Worm (Caenorhabditis elegans): ENCODE results near the gene daf-18.

Gene daf-18

DNA sequence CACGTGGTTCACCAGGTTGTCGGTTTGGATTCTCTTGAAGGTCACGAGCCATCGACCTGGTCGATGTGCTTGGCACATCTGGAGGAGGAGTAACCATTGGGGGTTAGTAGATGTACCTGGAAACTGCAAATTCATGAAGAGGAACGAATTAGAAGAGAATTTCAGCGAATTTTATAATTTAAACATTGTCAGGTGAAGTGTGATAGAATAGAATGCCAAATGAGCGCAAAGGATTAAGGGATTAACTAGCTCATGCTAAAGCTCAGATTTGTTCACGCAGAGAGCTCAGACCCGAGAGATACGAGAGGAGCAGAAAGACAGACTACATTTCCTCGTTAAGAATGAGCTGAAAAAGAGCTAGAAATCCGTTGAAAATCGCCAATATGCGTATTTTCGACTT, at the start of gene daf-18:
Gene daf-18 (minus strand): TSS at position 126 of the 400 bp plus-strand sequence.
- TF ChIP-seq pqm-1 (tag; optimal IDR thresholded peaks at IDR 0.05) (no peak), ztf-11 (tag; optimal IDR thresholded peaks at IDR 0.05) (no peak), tbx-2 (tag; optimal IDR thresholded peaks at IDR 0.05) (no peak), ZK546.5 (tag; optimal IDR thresholded peaks at IDR 0.05) (no peak)

DNA sequence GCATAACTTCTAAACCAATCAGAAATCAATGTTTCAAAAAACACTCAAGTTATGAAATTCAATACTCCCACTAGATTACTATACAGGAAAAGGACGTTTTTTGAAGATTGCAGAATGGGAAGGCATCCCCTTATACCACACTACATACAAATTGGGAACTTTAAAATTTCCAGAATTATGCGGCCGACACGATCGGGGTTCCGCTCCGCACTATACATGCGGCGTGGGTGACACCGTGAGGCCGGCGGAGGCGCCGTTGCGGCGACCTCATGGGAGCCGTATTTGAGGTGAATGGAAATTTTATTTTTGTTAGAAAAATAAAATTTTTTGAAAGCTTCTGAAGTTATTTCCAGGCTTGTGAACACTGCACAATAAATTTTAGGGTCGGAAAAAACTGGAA, 43.3 kb upstream of the daf-18 start:
- no peak for TF ChIP-seq fkh-2 (tag; optimal IDR thresholded peaks at IDR 0.05)

DNA sequence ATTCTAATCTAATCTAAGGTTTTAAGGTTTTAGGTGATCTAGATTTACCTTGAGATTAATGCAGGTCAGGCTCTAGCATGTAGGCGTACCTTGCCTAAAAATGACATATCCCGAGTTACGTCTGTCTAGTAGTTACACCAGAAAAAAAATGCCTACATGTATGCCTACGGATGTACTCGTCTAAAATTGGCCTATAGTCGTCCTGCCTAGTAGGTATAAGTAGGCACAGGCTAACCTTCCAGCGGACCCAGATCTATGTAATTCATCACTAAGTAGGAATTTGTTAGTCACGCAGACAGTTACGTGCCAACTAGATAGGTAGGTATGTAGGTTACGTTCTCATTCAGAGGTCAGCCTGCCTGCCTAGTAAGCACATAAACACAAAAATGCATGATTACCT, 42.3 kb upstream of the daf-18 start:
- TF ChIP-seq ceh-16 (tag; optimal IDR thresholded peaks at IDR 0.05), result no peak
- no peak for TF ChIP-seq snpc-4 (tag; optimal IDR thresholded peaks at IDR 0.05)
- no peak for TF ChIP-seq mdl-1 (tag; optimal IDR thresholded peaks at IDR 0.05)
- no peak for TF ChIP-seq fos-1 (tag; optimal IDR thresholded peaks at IDR 0.05)
- TF ChIP-seq ceh-9 (tag; optimal IDR thresholded peaks at IDR 0.05), result no peak
- no peak for TF ChIP-seq fkh-10 (GFP tag; optimal IDR thresholded peaks at IDR 0.05)
- TF ChIP-seq elt-1 (tag; optimal IDR thresholded peaks at IDR 0.05), result no peak
- TF ChIP-seq egl-5 (tag; optimal IDR thresholded peaks at IDR 0.05), result no peak
- no peak for TF ChIP-seq lin-39 (tag; optimal IDR thresholded peaks at IDR 0.05)
- TF ChIP-seq elt-3 (tag; optimal IDR thresholded peaks at IDR 0.05), result no peak
- no peak for TF ChIP-seq hmg-11 (tag; optimal IDR thresholded peaks at IDR 0.05)
- TF ChIP-seq nhr-77 (tag; optimal IDR thresholded peaks at IDR 0.05), result no peak
- TF ChIP-seq pqm-1 (tag; optimal IDR thresholded peaks at IDR 0.05), result no peak
- TF ChIP-seq zag-1 (tag; optimal IDR thresholded peaks at IDR 0.05), result no peak
- no peak for TF ChIP-seq elt-2 (tag; optimal IDR thresholded peaks at IDR 0.05)
- TF ChIP-seq ZK546.5 (tag; optimal IDR thresholded peaks at IDR 0.05), result no peak
- no peak for TF ChIP-seq sea-2 (GFP tag; optimal IDR thresholded peaks at IDR 0.05)
- TF ChIP-seq ceh-28 (tag; optimal IDR thresholded peaks at IDR 0.05), result no peak

DNA sequence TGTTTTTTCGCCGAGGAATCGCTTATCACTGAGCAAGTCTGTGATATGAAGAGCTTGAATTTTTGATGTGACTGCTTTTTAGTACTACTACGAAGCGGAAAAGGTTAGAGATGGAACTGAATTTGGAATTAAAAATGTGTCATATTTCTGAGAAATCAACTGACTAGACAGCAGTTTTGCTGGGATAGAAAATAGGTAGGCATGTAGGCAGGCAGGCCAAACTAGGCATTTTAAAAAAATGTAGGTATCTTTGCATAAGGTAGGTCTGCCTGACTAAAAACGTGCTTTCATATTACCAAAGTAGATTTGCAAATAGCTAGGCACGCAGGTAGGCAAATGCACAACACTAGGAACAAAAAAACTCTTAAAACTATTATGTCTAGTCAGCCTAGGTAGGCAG, 41.6 kb upstream of the daf-18 start:
- no peak for TF ChIP-seq egl-27 (tag; optimal IDR thresholded peaks at IDR 0.05)
- TF ChIP-seq nhr-23 (tag; optimal IDR thresholded peaks at IDR 0.05), result no peak
- TF ChIP-seq pqm-1 (tag; optimal IDR thresholded peaks at IDR 0.05), result no peak
- TF ChIP-seq skn-1 (tag; optimal IDR thresholded peaks at IDR 0.05), result no peak
- no peak for TF ChIP-seq fos-1 (tag; optimal IDR thresholded peaks at IDR 0.05)
- TF ChIP-seq hmg-11 (tag; optimal IDR thresholded peaks at IDR 0.05), result no peak

DNA sequence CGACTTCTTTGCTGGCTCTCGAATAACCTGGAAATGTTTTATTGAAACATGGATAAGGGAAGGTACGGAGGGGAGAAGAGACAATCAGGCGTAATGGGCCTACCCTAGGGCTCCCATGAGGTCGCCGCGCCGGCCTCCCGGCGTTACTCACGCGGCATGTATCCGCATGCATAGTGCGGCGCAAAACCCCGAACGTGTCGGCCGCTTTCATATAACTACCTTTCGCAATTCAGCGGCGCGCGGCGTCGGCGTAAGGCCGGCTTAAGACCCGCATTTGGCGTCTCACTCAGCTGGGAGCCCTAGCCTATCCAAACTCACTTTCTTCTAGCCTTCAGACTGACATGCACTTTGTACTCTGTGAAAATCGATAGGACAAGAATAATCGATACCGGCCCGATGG, 37.1 kb upstream of the daf-18 start:
- TF ChIP-seq egl-5 (tag; optimal IDR thresholded peaks at IDR 0.05), result no peak
- TF ChIP-seq aly-2 (tag; optimal IDR thresholded peaks at IDR 0.05), result no peak
- no peak for TF ChIP-seq elt-1 (tag; optimal IDR thresholded peaks at IDR 0.05)

DNA sequence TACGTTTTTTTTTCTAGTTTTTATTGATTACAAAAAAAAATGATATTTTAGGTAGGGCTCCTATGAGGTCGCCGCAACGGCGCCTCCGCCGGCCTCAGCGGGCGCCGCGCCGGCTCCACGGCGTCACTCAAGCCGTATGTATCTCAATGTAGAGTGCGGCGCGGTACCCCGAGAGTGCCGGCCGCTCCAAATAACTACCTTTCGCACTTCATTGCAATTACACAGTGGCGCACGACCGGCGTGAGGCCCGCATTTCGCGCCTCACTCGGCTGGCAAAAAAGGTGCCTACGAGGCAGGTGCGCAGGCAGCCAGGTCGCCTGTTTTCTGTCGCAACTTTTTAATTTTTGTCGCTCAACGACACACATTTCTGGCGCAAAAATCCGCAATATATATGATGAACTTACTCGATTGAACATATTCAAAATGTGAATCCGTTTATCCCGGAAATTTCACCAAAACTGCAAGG, 35.7 kb upstream of the daf-18 start, which contains the start of gene M04G7.2:
Gene M04G7.2 (minus strand): TSS at position 416 of the 466 bp plus-strand sequence.
- TF ChIP-seq nhr-43 (tag; optimal IDR thresholded peaks at IDR 0.05; ENCODE audit: poor library complexity, severe bottlenecking) (no peak), ceh-9 (tag; optimal IDR thresholded peaks at IDR 0.05) (no peak), ztf-4 (tag; optimal IDR thresholded peaks at IDR 0.05) (no peak), pha-4 (tag; optimal IDR thresholded peaks at IDR 0.05) (no peak), aly-2 (tag; optimal IDR thresholded peaks at IDR 0.05) (no peak), egl-5 (tag; optimal IDR thresholded peaks at IDR 0.05) (no peak), tbx-2 (tag; optimal IDR thresholded peaks at IDR 0.05) (no peak), sea-2 (GFP tag; optimal IDR thresholded peaks at IDR 0.05) (no peak), fkh-10 (GFP tag; optimal IDR thresholded peaks at IDR 0.05) (no peak), lin-15B (tag; optimal IDR thresholded peaks at IDR 0.05) (no peak), elt-2 (tag; optimal IDR thresholded peaks at IDR 0.05) (no peak), elt-3 (tag; optimal IDR thresholded peaks at IDR 0.05) (no peak), mml-1 (tag; optimal IDR thresholded peaks at IDR 0.05) (no peak), ceh-82 (tag; optimal IDR thresholded peaks at IDR 0.05) (no peak), nhr-237 (tag; optimal IDR thresholded peaks at IDR 0.05) (no peak)
